Fruit fly (Drosophila melanogaster) whole organism, embryonic: ENCODE data around the gene Tim17a2.
A peak's percentile ranks its signal among the peaks of the same experiment; 100 is the strongest.

Experiments used
- Atf-2 ChIP-seq: fragments of 200-800 bp; sonication (Bioruptor generic); optimal IDR thresholded peaks from 2 replicates; lab custom pipeline; 2016; ENCODE audit warnings: missing biosample characterization, missing genetic modification characterization
- B-H1 ChIP-seq: fragments of 200-800 bp; sonication (Bioruptor generic); IDR thresholded peaks from 3 replicates; pipeline ENCODE4 v1.3.6; 2022; ENCODE audit warnings: missing biosample characterization, missing genetic modification characterization
- BEAF-32 ChIP-seq: fragments of 200-800 bp; sonication (Bioruptor generic); optimal IDR thresholded peaks from 3 replicates; lab custom pipeline; 2017; ENCODE audit warnings: missing biosample characterization, missing genetic modification characterization, mild to moderate bottlenecking, moderate library complexity, missing genetic modification reagents
- C15 ChIP-seq: fragments of 200-800 bp; sonication (Bioruptor generic); IDR thresholded peaks from 3 replicates; pipeline ENCODE4 v1.3.6; 2022; ENCODE audit warnings: missing biosample characterization, missing genetic modification characterization
- CG10267 ChIP-seq: fragments of 200-800 bp; sonication (Bioruptor generic); optimal IDR thresholded peaks from 2 replicates; lab custom pipeline; 2018; ENCODE audit warnings: missing biosample characterization, mild to moderate bottlenecking, missing genetic modification characterization, moderate library complexity
- CG10321 ChIP-seq: fragments of 200-800 bp; sonication (Bioruptor generic); IDR thresholded peaks from 2 replicates; pipeline ENCODE4 v1.3.6; 2022; ENCODE audit warnings: missing biosample characterization, missing genetic modification characterization
- CG11093 ChIP-seq: fragments of 200-800 bp; sonication (Bioruptor generic); IDR thresholded peaks from 3 replicates; pipeline ENCODE4 v1.3.6; 2022; ENCODE audit warnings: missing biosample characterization, missing genetic modification characterization
- CG11504 ChIP-seq: fragments of 200-800 bp; sonication (Bioruptor generic); optimal IDR thresholded peaks from 3 replicates; lab custom pipeline; 2019; ENCODE audit warnings: missing biosample characterization, mild to moderate bottlenecking, missing genetic modification characterization, moderate library complexity
- CG12659 ChIP-seq: fragments of 200-800 bp; sonication (Bioruptor generic); optimal IDR thresholded peaks from 3 replicates; lab custom pipeline; 2017; ENCODE audit warnings: mild to moderate bottlenecking, missing biosample characterization, missing genetic modification reagents, missing genetic modification characterization
- CG14441 ChIP-seq: fragments of 200-800 bp; sonication (Bioruptor generic); IDR thresholded peaks from 2 replicates; pipeline ENCODE4 v1.3.6; 2022; ENCODE audit warnings: missing biosample characterization, missing genetic modification characterization
- CG16813 ChIP-seq: fragments of 200-800 bp; sonication (Bioruptor generic); IDR thresholded peaks from 3 replicates; pipeline ENCODE4 v1.3.6; 2022; ENCODE audit warnings: missing biosample characterization, missing genetic modification characterization; ENCODE audit not compliant: partially characterized antibody
- CG17328 ChIP-seq: fragments of 200-800 bp; sonication (Bioruptor generic); IDR thresholded peaks from 2 replicates; pipeline ENCODE4 v1.3.6; 2022; ENCODE audit warnings: missing biosample characterization, missing genetic modification characterization
- CG2199 ChIP-seq: fragments of 200-800 bp; sonication (Bioruptor generic); IDR thresholded peaks from 3 replicates; pipeline ENCODE4 v1.3.6; 2022; ENCODE audit warnings: missing biosample characterization, missing genetic modification characterization
- CG31224 ChIP-seq: fragments of 200-800 bp; sonication (Bioruptor generic); IDR thresholded peaks from 2 replicates; pipeline ENCODE4 v1.3.6; 2022; ENCODE audit warnings: missing biosample characterization, missing genetic modification characterization
- CG3163 ChIP-seq: fragments of 200-800 bp; sonication (Bioruptor generic); optimal IDR thresholded peaks from 3 replicates; lab custom pipeline; 2016; ENCODE audit warnings: missing biosample characterization, missing genetic modification characterization
- CG42726 ChIP-seq: fragments of 200-800 bp; sonication (Bioruptor generic); IDR thresholded peaks from 2 replicates; pipeline ENCODE4 v1.3.6; 2022; ENCODE audit warnings: missing biosample characterization, missing genetic modification characterization; ENCODE audit not compliant: partially characterized antibody
- CG4730 ChIP-seq: fragments of 200-800 bp; sonication (Bioruptor generic); IDR thresholded peaks from 2 replicates; pipeline ENCODE4 v1.3.6; 2022; ENCODE audit warnings: missing biosample characterization, missing genetic modification characterization
- CG7745 ChIP-seq: fragments of 200-800 bp; sonication (Bioruptor generic); optimal IDR thresholded peaks from 2 replicates; lab custom pipeline; 2018; ENCODE audit warnings: missing biosample characterization, mild to moderate bottlenecking, missing genetic modification characterization, moderate library complexity
- CG9215 ChIP-seq: fragments of 200-800 bp; sonication (Bioruptor generic); IDR thresholded peaks from 2 replicates; pipeline ENCODE4 v1.3.6; 2022; ENCODE audit warnings: missing biosample characterization, missing genetic modification characterization
- CG9797 ChIP-seq: fragments of 200-800 bp; sonication (Bioruptor generic); optimal IDR thresholded peaks from 3 replicates; lab custom pipeline; 2018; ENCODE audit warnings: missing biosample characterization, mild to moderate bottlenecking, missing genetic modification characterization
- CG9876 ChIP-seq: fragments of 200-800 bp; sonication (Bioruptor generic); optimal IDR thresholded peaks from 2 replicates; lab custom pipeline; 2016; ENCODE audit warnings: missing biosample characterization, missing genetic modification characterization
- Dref ChIP-seq: fragments of 200-800 bp; sonication (Bioruptor generic); IDR thresholded peaks from 2 replicates; pipeline ENCODE4 v1.3.6; 2022; ENCODE audit warnings: missing biosample characterization, missing genetic modification characterization
- Ets65A ChIP-seq: fragments of 200-800 bp; sonication (Bioruptor generic); peaks from one replicate; lab custom pipeline; 2016; ENCODE audit warnings: missing biosample characterization, missing genetic modification characterization
- Fer2 ChIP-seq: fragments of 200-800 bp; sonication (Bioruptor generic); optimal IDR thresholded peaks from 2 replicates; lab custom pipeline; 2018; ENCODE audit warnings: missing biosample characterization, mild to moderate bottlenecking, missing genetic modification characterization, moderate library complexity
- HHEX ChIP-seq: fragments of 200-800 bp; sonication (Bioruptor generic); optimal IDR thresholded peaks from 3 replicates; lab custom pipeline; 2017; ENCODE audit warnings: missing biosample characterization, mild to moderate bottlenecking, missing genetic modification characterization, missing genetic modification reagents
- HLH54F ChIP-seq: fragments of 200-800 bp; sonication (Bioruptor generic); optimal IDR thresholded peaks from 3 replicates; lab custom pipeline; 2016; ENCODE audit warnings: missing biosample characterization, missing genetic modification characterization
- HmgZ ChIP-seq: fragments of 200-800 bp; sonication (Bioruptor generic); optimal IDR thresholded peaks from 2 replicates; lab custom pipeline; 2018; ENCODE audit warnings: missing biosample characterization, mild to moderate bottlenecking, missing genetic modification characterization
- MBD-R2 ChIP-seq: fragments of 200-800 bp; sonication (Bioruptor generic); IDR thresholded peaks from 2 replicates; pipeline ENCODE4 v1.3.6; 2022; ENCODE audit warnings: missing biosample characterization, missing genetic modification characterization
- Med ChIP-seq: fragments of 200-800 bp; sonication (Bioruptor generic); peaks from one replicate; lab custom pipeline; 2016; ENCODE audit warnings: missing biosample characterization, missing genetic modification characterization, mild to moderate bottlenecking, inconsistent platforms, moderate library complexity
- Ravus ChIP-seq: fragments of 200-800 bp; sonication (Bioruptor generic); IDR thresholded peaks from 2 replicates; pipeline ENCODE4 v1.3.6; 2022; ENCODE audit warnings: missing biosample characterization, missing genetic modification characterization
- Stat92E ChIP-seq, 3 experiments: fragments of >200 bp in 2 of 3; fragments of 200-800 bp in 1 of 3; sonication (Bioruptor generic) in 1 of 3; optimal IDR thresholded peaks; 2 replicates each; lab custom pipeline; 2017 to 2019; ENCODE audit warnings: missing biosample characterization in 3 of 3, missing genetic modification characterization in 3 of 3, mild to moderate bottlenecking in 1 of 3, moderate library complexity in 1 of 3
- TFAM ChIP-seq: fragments of 200-800 bp; sonication (Bioruptor generic); optimal IDR thresholded peaks from 2 replicates; lab custom pipeline; 2017; ENCODE audit warnings: missing biosample characterization, missing genetic modification characterization, inconsistent platforms
- aop ChIP-seq: fragments of 200-800 bp; sonication (Bioruptor generic); IDR thresholded peaks from 2 replicates; pipeline ENCODE4 v1.3.6; 2022; ENCODE audit warnings: missing biosample characterization, missing genetic modification characterization
- bab2 ChIP-seq: fragments of 200-800 bp; sonication (Bioruptor generic); optimal IDR thresholded peaks from 2 replicates; lab custom pipeline; 2016; ENCODE audit warnings: missing biosample characterization, missing genetic modification characterization
- bsh ChIP-seq, 2 experiments: fragments of 200-800 bp; sonication (Bioruptor generic); optimal IDR thresholded peaks; 2 replicates each; lab custom pipeline; 2017 to 2018; ENCODE audit warnings: mild to moderate bottlenecking in 2 of 2, missing biosample characterization in 2 of 2, missing genetic modification characterization in 2 of 2, moderate library complexity in 1 of 2
- chif ChIP-seq, 2 experiments: fragments of 200-800 bp; sonication (Bioruptor generic); optimal IDR thresholded peaks; 3 replicates each; lab custom pipeline; 2016; ENCODE audit warnings: missing biosample characterization in 2 of 2, missing genetic modification characterization in 2 of 2
- chinmo ChIP-seq: fragments of 200-800 bp; sonication (Bioruptor generic); IDR thresholded peaks from 4 replicates; pipeline ENCODE4 v1.3.6; 2022; ENCODE audit warnings: missing biosample characterization, missing genetic modification characterization; ENCODE audit not compliant: partially characterized antibody
- ci ChIP-seq: fragments of 200-800 bp; sonication (Bioruptor generic); IDR thresholded peaks from 3 replicates; pipeline ENCODE4 v1.3.6; 2022; ENCODE audit warnings: missing biosample characterization, missing genetic modification characterization
- insv ChIP-seq, 2 experiments: fragments of 200-800 bp; sonication (Bioruptor generic); optimal IDR thresholded peaks; 3 replicates each; lab custom pipeline; 2016 to 2018; ENCODE audit warnings: missing biosample characterization in 2 of 2, missing genetic modification characterization in 2 of 2
- jing ChIP-seq: fragments of 200-800 bp; sonication (Bioruptor generic); optimal IDR thresholded peaks from 2 replicates; lab custom pipeline; 2018; ENCODE audit warnings: missing biosample characterization, mild to moderate bottlenecking, missing genetic modification characterization
- pho ChIP-seq: fragments of 200-800 bp; sonication (Bioruptor generic); optimal IDR thresholded peaks from 2 replicates; lab custom pipeline; 2016; ENCODE audit warnings: missing biosample characterization, missing genetic modification characterization
- pzg ChIP-seq: fragments of 200-800 bp; sonication (Bioruptor generic); optimal IDR thresholded peaks from 3 replicates; lab custom pipeline; 2018; ENCODE audit warnings: missing biosample characterization, mild to moderate bottlenecking, missing genetic modification characterization, moderate library complexity
- repo ChIP-seq: fragments of 200-800 bp; sonication (Bioruptor generic); optimal IDR thresholded peaks from 2 replicates; lab custom pipeline; 2016; ENCODE audit warnings: missing biosample characterization, missing genetic modification characterization
- scrt ChIP-seq: fragments of 200-800 bp; sonication (Bioruptor generic); optimal IDR thresholded peaks from 2 replicates; lab custom pipeline; 2018; ENCODE audit warnings: missing biosample characterization, mild to moderate bottlenecking, missing genetic modification characterization, moderate library complexity
- sens-2 ChIP-seq: fragments of 200-800 bp; sonication (Bioruptor generic); IDR thresholded peaks from 2 replicates; pipeline ENCODE4 v1.3.6; 2022; ENCODE audit warnings: missing biosample characterization, missing genetic modification characterization
- seq ChIP-seq: fragments of 200-800 bp; sonication (Bioruptor generic); IDR thresholded peaks from 2 replicates; pipeline ENCODE4 v1.3.6; 2022; ENCODE audit warnings: missing biosample characterization, missing genetic modification characterization
- so ChIP-seq: fragments of 200-800 bp; sonication (Bioruptor generic); IDR thresholded peaks from 3 replicates; pipeline ENCODE4 v1.3.6; 2022; ENCODE audit warnings: missing biosample characterization, missing genetic modification characterization
- tup ChIP-seq: fragments of 200-800 bp; sonication (Bioruptor generic); optimal IDR thresholded peaks from 2 replicates; lab custom pipeline; 2016; ENCODE audit warnings: missing biosample characterization, mild to moderate bottlenecking, missing genetic modification characterization, moderate library complexity

Tim17a2 gene

DNA sequence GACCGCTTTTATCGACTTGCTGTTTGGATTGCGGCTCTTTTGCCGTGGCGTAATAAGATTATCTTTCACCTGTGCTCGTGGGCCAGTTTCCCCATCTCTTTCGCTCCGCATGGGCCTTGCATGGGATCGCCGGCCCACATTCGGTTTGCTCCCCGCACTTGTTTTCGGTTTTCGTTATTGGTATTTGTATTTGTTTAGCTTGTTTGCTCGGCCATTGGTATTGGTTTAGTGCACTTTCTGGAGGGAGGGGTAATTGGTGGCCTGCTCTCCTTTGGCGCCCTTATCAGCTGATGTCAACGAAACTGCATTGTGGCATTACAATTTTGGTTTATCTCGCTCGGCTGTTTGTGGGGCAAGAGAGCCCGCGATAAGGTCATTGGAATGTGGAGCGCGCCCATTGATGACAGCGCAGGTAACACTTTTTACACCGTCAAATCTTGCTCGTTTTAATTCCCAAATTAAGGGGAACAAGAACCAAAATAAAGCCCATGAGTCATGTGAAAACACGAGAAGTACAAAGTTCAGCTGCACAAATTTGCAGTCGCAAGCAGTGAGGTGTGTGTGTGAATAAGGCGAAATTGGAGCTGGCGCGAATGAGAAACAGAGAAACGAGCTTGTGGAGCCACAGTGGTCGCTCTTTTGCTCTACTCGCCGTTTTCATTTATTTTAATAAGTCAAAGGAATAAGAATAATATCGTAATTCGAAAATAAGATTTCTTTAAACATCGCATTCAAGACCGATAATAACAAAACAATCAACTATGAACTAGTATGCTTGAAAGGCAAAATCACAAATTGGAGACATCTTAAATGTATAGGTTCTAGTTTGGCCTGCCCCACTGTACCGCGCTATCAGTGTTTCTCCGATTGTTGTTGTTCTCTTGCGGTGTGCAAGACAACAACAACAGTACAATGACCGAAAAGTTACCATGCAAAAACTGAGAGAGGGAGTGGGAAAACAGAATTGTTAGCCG, 46.9 kb downstream of the Tim17a2 start (continued):
- peak; percentile 98 for TF ChIP-seq CG9876 (GFP tag; lab: Kevin White, UChicago)
- peak; percentile 84 for TF ChIP-seq HLH54F (GFP tag; lab: Kevin White, UChicago)
- peak; percentile 84 to 99 for TF ChIP-seq bsh (GFP tag; optimal IDR thresholded peaks at IDR 0.05; lab: Kevin White, UChicago)
- TF ChIP-seq MBD-R2 (GFP tag; lab: Robert Waterston, UW): peak; percentile 48; the same call in 1 of the 2 replicates
- TF ChIP-seq CG42726: no peak
- TF ChIP-seq Fer2: peak; percentile 67
- TF ChIP-seq so (GFP tag; lab: Robert Waterston, UW): peak; percentile 96
- peak; percentile 98 for TF ChIP-seq CG17328 (GFP tag; lab: Robert Waterston, UW)
- TF ChIP-seq Med: peak; percentile 99
- TF ChIP-seq CG10321 (GFP tag; lab: Robert Waterston, UW): peak; percentile 48
- TF ChIP-seq CG7745 (tag; lab: Kevin White, UChicago): peak; percentile 98
- 0 out of 3 replicates have a peak, but pooled peaks have one; percentile 48 for TF ChIP-seq C15 (GFP tag; lab: Robert Waterston, UW)
- peak; percentile 93 for TF ChIP-seq HmgZ (tag; lab: Kevin White, UChicago)
- TF ChIP-seq chinmo (GFP tag; lab: Robert Waterston, UW): peak; percentile 90; the same call in 3 of the 4 replicates
- peak; percentile 99 for TF ChIP-seq tup (GFP tag; lab: Kevin White, UChicago)
- TF ChIP-seq CG2199: peak; percentile 98
- TF ChIP-seq Atf-2 (GFP tag; lab: Kevin White, UChicago): peak; percentile 98
- no peak for TF ChIP-seq BEAF-32 (GFP tag; lab: Kevin White, UChicago)
- TF ChIP-seq CG16813: no peak
- TF ChIP-seq CG10267: peak; percentile 83
- no peak for TF ChIP-seq pzg (GFP tag; lab: Kevin White, UChicago)
- peak; percentile 87 for TF ChIP-seq CG12659 (GFP tag; lab: Kevin White, UChicago)
- TF ChIP-seq CG3163 (GFP tag; lab: Kevin White, UChicago): peak; percentile 93
- peak; percentile 38; the same call in 1 of the 2 replicates for TF ChIP-seq CG9215 (GFP tag; lab: Robert Waterston, UW)
- peak; percentile 93 for TF ChIP-seq jing
- peak; percentile 98 for TF ChIP-seq HHEX
- TF ChIP-seq seq (GFP tag; lab: Robert Waterston, UW): peak; percentile 88
- peak; percentile 52 for TF ChIP-seq Ravus (GFP tag; lab: Robert Waterston, UW)
- peak; percentile 96 for TF ChIP-seq sens-2 (GFP tag; lab: Robert Waterston, UW)
- peak; percentile 75 for TF ChIP-seq CG4730 (GFP tag; lab: Robert Waterston, UW)
- TF ChIP-seq aop (GFP tag; lab: Robert Waterston, UW): peak; percentile 92
- TF ChIP-seq CG31224 (GFP tag; lab: Robert Waterston, UW): peak; percentile 74
- TF ChIP-seq insv (GFP tag; optimal IDR thresholded peaks at IDR 0.05; lab: Kevin White, UChicago): peak; percentile 78 to 82
- TF ChIP-seq Stat92E (GFP tag; optimal IDR thresholded peaks at IDR 0.05; lab: Kevin White, UChicago): peak in 1 of 3 experiments; percentile 80
- peak; percentile 99 for TF ChIP-seq repo (GFP tag; lab: Kevin White, UChicago)
- peak; percentile 68 for TF ChIP-seq CG14441 (GFP tag; lab: Robert Waterston, UW)
- peak; percentile 99 for TF ChIP-seq chif (GFP tag; optimal IDR thresholded peaks at IDR 0.05; lab: Kevin White, UChicago)
- TF ChIP-seq Dref (GFP tag; lab: Robert Waterston, UW): no peak
- TF ChIP-seq B-H1 (GFP tag; lab: Robert Waterston, UW): peak; percentile 88
- peak; percentile 92 for TF ChIP-seq Ets65A (GFP tag; lab: Kevin White, UChicago)
- peak; percentile 99 for TF ChIP-seq bab2 (GFP tag; lab: Kevin White, UChicago)
- peak; percentile 100 for TF ChIP-seq ci
- TF ChIP-seq scrt (GFP tag; lab: Kevin White, UChicago): peak; percentile 85
- peak; percentile 77 for TF ChIP-seq CG9797 (GFP tag; lab: Kevin White, UChicago)
- peak; percentile 81 for TF ChIP-seq pho
- peak; percentile 93 for TF ChIP-seq CG11093
- peak; percentile 97 for TF ChIP-seq TFAM (GFP tag; lab: Kevin White, UChicago)
- peak; percentile 87 for TF ChIP-seq CG11504
